Worm (Caenorhabditis elegans): ENCODE data around the gene mab-10.

- TF ChIP-seq lin-11 (tag; optimal IDR thresholded peaks at IDR 0.05), result no peak
- TF ChIP-seq aly-2 (tag; optimal IDR thresholded peaks at IDR 0.05), result no peak
- no peak for TF ChIP-seq unc-39 (tag; optimal IDR thresholded peaks at IDR 0.05)
- TF ChIP-seq lin-39 (tag; optimal IDR thresholded peaks at IDR 0.05), result no peak
- no peak for TF ChIP-seq skn-1 (tag; optimal IDR thresholded peaks at IDR 0.05)
- no peak for TF ChIP-seq nhr-237 (tag; optimal IDR thresholded peaks at IDR 0.05)
- TF ChIP-seq lsy-2 (tag; optimal IDR thresholded peaks at IDR 0.05), result peak in 1 of 2 experiments; percentile 59
- no peak for TF ChIP-seq snpc-4 (tag; optimal IDR thresholded peaks at IDR 0.05)
- no peak for TF ChIP-seq elt-3 (tag; optimal IDR thresholded peaks at IDR 0.05)
Measured at ce11 chrII:10578843-10579430, 51.1 kb downstream of the mab-10 start, which contains the start of gene rpb-6.

Data from whole organism, L2 larva.